Worm (Caenorhabditis elegans): ENCODE results near the gene srj-54.
A peak's percentile ranks its signal among the peaks of the same experiment; 100 is the strongest.

The srj-54 gene

DNA sequence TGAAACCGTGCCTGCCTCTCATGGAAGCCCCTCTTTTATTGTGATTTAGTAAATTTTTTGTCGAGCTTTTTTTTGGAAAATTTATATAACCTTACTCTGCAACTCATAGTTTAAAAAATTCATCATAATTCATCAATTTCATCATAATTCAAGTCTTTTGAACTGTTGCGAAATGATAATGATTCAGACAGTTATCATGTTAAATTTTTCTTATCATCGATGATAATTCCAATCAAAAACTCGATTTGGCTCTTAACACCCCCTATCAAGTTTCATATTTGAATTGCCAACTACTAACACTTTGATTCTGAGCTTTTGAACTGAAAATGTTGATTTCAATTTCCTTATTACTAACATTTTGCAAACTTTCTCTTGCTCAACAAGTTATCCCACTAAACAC, 49.5 kb downstream of the srj-54 start, which contains the start of gene F54E2.1 (continued):
- no peak for TF ChIP-seq lin-13 (GFP tag; optimal IDR thresholded peaks at IDR 0.05)
- TF ChIP-seq nhr-77 (tag; optimal IDR thresholded peaks at IDR 0.05): no peak
- TF ChIP-seq jun-1 (tag; optimal IDR thresholded peaks at IDR 0.05): no peak
- no peak for TF ChIP-seq ceh-28 (tag; optimal IDR thresholded peaks at IDR 0.05)
- peak; percentile 81 for TF ChIP-seq dmd-6 (GFP tag; IDR thresholded peaks at IDR 0.05)
- no peak for TF ChIP-seq zip-2 (tag; optimal IDR thresholded peaks at IDR 0.05)
- no peak for TF ChIP-seq daf-16 (GFP tag; optimal IDR thresholded peaks at IDR 0.05)
- TF ChIP-seq daf-16 (tag; optimal IDR thresholded peaks at IDR 0.05): peak; percentile 66
- TF ChIP-seq Y105C5A.15 (GFP tag; IDR thresholded peaks at IDR 0.05): no peak
- no peak for TF ChIP-seq lir-3 (tag; optimal IDR thresholded peaks at IDR 0.05)
- TF ChIP-seq nhr-6 (tag; optimal IDR thresholded peaks at IDR 0.05): peak; percentile 44
- TF ChIP-seq dmd-9 (GFP tag; IDR thresholded peaks at IDR 0.05): no peak
- no peak for TF ChIP-seq Y48G9A.11 (GFP tag; IDR thresholded peaks at IDR 0.05)
- no peak for TF ChIP-seq zfp-2 (tag; optimal IDR thresholded peaks at IDR 0.05)
- TF ChIP-seq dve-1 (tag; optimal IDR thresholded peaks at IDR 0.05; ENCODE audit: insufficient read depth): no peak
- peak; percentile 99 for TF ChIP-seq pqm-1 (tag; optimal IDR thresholded peaks at IDR 0.05)
- no peak for TF ChIP-seq F26F4.8 (GFP tag; conservative IDR thresholded peaks at IDR 0.05)
- TF ChIP-seq F10B5.3 (tag; optimal IDR thresholded peaks at IDR 0.05): no peak
- no peak for TF ChIP-seq ZK546.5 (tag; optimal IDR thresholded peaks at IDR 0.05)
- TF ChIP-seq unc-39 (tag; optimal IDR thresholded peaks at IDR 0.05): no peak
- TF ChIP-seq aha-1 (tag): no peak
- TF ChIP-seq nhr-28 (tag; optimal IDR thresholded peaks at IDR 0.05): peak; percentile 69
- TF ChIP-seq daf-8 (GFP tag; IDR thresholded peaks at IDR 0.05): no peak
- no peak for TF ChIP-seq nhr-111 (GFP tag; optimal IDR thresholded peaks at IDR 0.05)
- no peak for TF ChIP-seq dpl-1 (GFP tag; optimal IDR thresholded peaks at IDR 0.05)
- no peak for TF ChIP-seq nhr-25 (tag; optimal IDR thresholded peaks at IDR 0.05; ENCODE audit: borderline replicate concordance, insufficient read depth)
- TF ChIP-seq nhr-11 (tag; optimal IDR thresholded peaks at IDR 0.05): no peak

- TF ChIP-seq set-16 (GFP tag; IDR thresholded peaks at IDR 0.05) (0 out of 2 replicates have a peak, but pooled peaks have one; percentile 17), nhr-11 (tag; optimal IDR thresholded peaks at IDR 0.05) (peak; percentile 1), hlh-11 (tag; optimal IDR thresholded peaks at IDR 0.05) (peak; percentile 9), hlh-30 (tag; optimal IDR thresholded peaks at IDR 0.05; ENCODE audit: insufficient read depth) (no peak), tag-97 (GFP tag; IDR thresholded peaks at IDR 0.05) (no peak), F26F4.8 (GFP tag; conservative IDR thresholded peaks at IDR 0.05) (no peak)
Measured at ce11 chrV:2809443-2809842, 50.2 kb downstream of the srj-54 start.
